Fruit fly (Drosophila melanogaster) whole organism, pupa: ENCODE data around the gene CG5412.

ENCODE experiments used
- CG12605 ChIP-seq: fragments of 200-800 bp; sonication (Bioruptor generic); IDR thresholded peaks from 2 replicates; pipeline ENCODE4 v1.3.6; 2022; ENCODE audit warnings: missing biosample characterization, missing genetic modification characterization
- CG14655 ChIP-seq: fragments of 200-800 bp; sonication (Bioruptor generic); optimal IDR thresholded peaks from 3 replicates; lab custom pipeline; 2017; ENCODE audit warnings: mild to moderate bottlenecking, missing biosample characterization, missing genetic modification reagents, missing genetic modification characterization
- CG34367 ChIP-seq: fragments of 200-800 bp; sonication (Bioruptor generic); optimal IDR thresholded peaks from 2 replicates; lab custom pipeline; 2018; ENCODE audit warnings: missing biosample characterization, mild to moderate bottlenecking, missing genetic modification characterization
- CG8301 ChIP-seq: fragments of 200-800 bp; sonication (Bioruptor generic); optimal IDR thresholded peaks from 2 replicates; lab custom pipeline; 2018; ENCODE audit warnings: missing biosample characterization, mild to moderate bottlenecking, missing genetic modification characterization
- CG9948 ChIP-seq: fragments of 200-800 bp; sonication (Bioruptor generic); optimal IDR thresholded peaks from 2 replicates; lab custom pipeline; 2018; ENCODE audit warnings: missing biosample characterization, mild to moderate bottlenecking, missing genetic modification characterization, moderate library complexity
- D1 ChIP-seq: fragments of 200-800 bp; sonication (Bioruptor generic); optimal IDR thresholded peaks from 2 replicates; lab custom pipeline; 2018; ENCODE audit warnings: missing biosample characterization, mild to moderate bottlenecking, missing genetic modification characterization, moderate library complexity
- EcR ChIP-seq: fragments of 200-800 bp; sonication (Bioruptor generic); optimal IDR thresholded peaks from 3 replicates; lab custom pipeline; 2019; ENCODE audit warnings: missing biosample characterization, missing genetic modification characterization, mild to moderate bottlenecking, moderate library complexity, missing genetic modification reagents
- Pif1B ChIP-seq: fragments of 200-800 bp; sonication (Bioruptor generic); optimal IDR thresholded peaks from 3 replicates; lab custom pipeline; 2016; ENCODE audit warnings: missing biosample characterization, missing genetic modification characterization
- Snoo ChIP-seq: fragments of 200-800 bp; sonication (Bioruptor generic); optimal IDR thresholded peaks from 3 replicates; lab custom pipeline; 2017; ENCODE audit warnings: missing biosample characterization, mild to moderate bottlenecking, missing genetic modification characterization, inconsistent platforms
- fd96Ca ChIP-seq: fragments of 200-800 bp; sonication (Bioruptor generic); IDR thresholded peaks from 3 replicates; pipeline ENCODE4 v1.3.6; 2022; ENCODE audit warnings: missing biosample characterization, missing genetic modification characterization
- gl ChIP-seq: fragments of 200-800 bp; sonication (Bioruptor generic); optimal IDR thresholded peaks from 2 replicates; lab custom pipeline; 2018; ENCODE audit warnings: missing biosample characterization, mild to moderate bottlenecking, missing genetic modification characterization

DNA sequence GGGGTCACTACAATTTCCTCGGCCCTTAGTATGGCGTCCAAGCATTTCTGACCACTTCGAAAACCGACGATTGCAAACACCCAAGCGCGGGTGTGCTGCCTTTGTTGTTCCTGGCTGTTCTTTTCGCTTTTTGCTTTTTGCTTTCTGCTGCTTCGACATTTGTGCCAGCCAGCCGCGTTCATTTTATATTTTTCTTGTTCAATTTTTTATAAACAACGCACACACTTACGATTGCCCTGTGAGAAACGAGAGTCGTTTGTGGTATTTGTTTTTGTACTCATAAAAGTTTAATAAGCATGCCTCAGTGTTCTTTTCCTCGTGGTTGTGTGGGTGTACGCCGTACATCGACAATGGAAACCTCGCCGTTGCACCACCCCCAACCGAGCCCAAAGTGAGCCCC, 29.1 kb upstream of the CG5412 start:
- TF ChIP-seq fd96Ca (GFP tag; lab: Robert Waterston, UW) (0 out of 3 replicates have a peak, but pooled peaks have one; percentile 48), EcR (GFP tag; lab: Kevin White, UChicago) (peak; percentile 17), CG8301 (tag; lab: Kevin White, UChicago) (no peak), CG14655 (no peak), gl (peak; percentile 70), CG12605 (GFP tag; lab: Robert Waterston, UW) (peak; percentile 42; the same call in 1 of the 2 replicates), Snoo (tag; lab: Kevin White, UChicago) (no peak), D1 (tag; lab: Kevin White, UChicago) (no peak), CG9948 (tag; lab: Kevin White, UChicago) (no peak), CG34367 (tag; lab: Kevin White, UChicago) (no peak), Pif1B (GFP tag; lab: Kevin White, UChicago) (no peak)
